Worm (Caenorhabditis elegans) whole organism, midembryonic: ENCODE measurements around the gene ccpp-6.

Experiments used
- T22C8.4 ChIP-seq: fragments of 200-800 bp; sonication (Bioruptor generic); IDR thresholded peaks from 2 replicates; pipeline ENCODE4 v1.3.6; 2022; ENCODE audit warnings: missing genetic modification characterization, missing compliant biosample characterization
- cog-1 ChIP-seq: sonication (generic microtip); optimal IDR thresholded peaks from 2 replicates; lab custom pipeline; 2016; ENCODE audit warnings: missing genetic modification characterization, missing compliant biosample characterization
- flt-1 ChIP-seq: fragments of 200-800 bp; sonication (Bioruptor generic); IDR thresholded peaks from 2 replicates; pipeline ENCODE4 v1.3.6; 2022; ENCODE audit warnings: missing genetic modification characterization, missing compliant biosample characterization
- klf-2 ChIP-seq: fragments of 200-800 bp; sonication (Bioruptor generic); conservative IDR thresholded peaks from 2 replicates; pipeline ENCODE4 v1.3.6; 2022; ENCODE audit warnings: missing genetic modification reagents, missing genetic modification characterization, missing compliant biosample characterization
- med-1 ChIP-seq: sonication (generic microtip); optimal IDR thresholded peaks from 2 replicates; lab custom pipeline; 2017; ENCODE audit warnings: missing genetic modification characterization, mild to moderate bottlenecking, missing compliant biosample characterization, antibody characterized with exemption, missing genetic modification reagents; ENCODE audit not compliant: insufficient read depth
- ref-1 ChIP-seq: fragments of 200-800 bp; sonication (Bioruptor generic); conservative IDR thresholded peaks from 2 replicates; pipeline ENCODE4 v1.3.6; 2022; ENCODE audit warnings: missing genetic modification reagents, missing genetic modification characterization, missing compliant biosample characterization
- tab-1 ChIP-seq: fragments of 200-800 bp; sonication (Bioruptor generic); IDR thresholded peaks from 2 replicates; pipeline ENCODE4 v1.3.6; 2022; ENCODE audit warnings: missing genetic modification characterization, missing compliant biosample characterization
- ztf-23 ChIP-seq: fragments of 200-800 bp; sonication (Bioruptor generic); IDR thresholded peaks from 2 replicates; pipeline ENCODE4 v1.3.6; 2022; ENCODE audit warnings: missing genetic modification reagents, missing genetic modification characterization, missing compliant biosample characterization
- ztf-29 ChIP-seq: fragments of 200-800 bp; sonication (Bioruptor generic); IDR thresholded peaks from 2 replicates; pipeline ENCODE4 v1.3.6; 2022; ENCODE audit warnings: missing genetic modification reagents, missing genetic modification characterization, missing compliant biosample characterization

DNA sequence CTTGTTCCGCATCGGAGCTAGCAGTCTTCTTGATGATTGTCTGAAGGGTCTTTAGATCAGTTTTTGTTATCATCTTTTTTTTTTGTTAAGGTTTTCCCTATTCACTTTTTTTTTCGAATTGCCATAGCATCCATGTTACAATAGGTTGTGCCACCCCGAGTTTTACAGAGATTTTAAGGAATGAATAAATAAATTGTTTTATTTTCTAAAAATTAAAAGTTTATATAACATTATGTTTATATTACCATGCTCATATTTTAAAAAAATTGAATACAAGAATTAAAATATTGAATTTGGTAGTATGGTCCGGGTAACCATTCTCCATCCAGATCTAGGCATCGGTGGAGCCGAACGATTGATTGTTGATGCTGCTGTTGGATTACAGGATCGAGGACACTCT lies 12.2 kb downstream of the ccpp-6 start, which contains the start of gene algn-2:
- no peak for TF ChIP-seq T22C8.4 (GFP tag; lab: Robert Waterston, UW)
- no peak for TF ChIP-seq ztf-29 (GFP tag; lab: Robert Waterston, UW)
- no peak for TF ChIP-seq flt-1
- no peak for TF ChIP-seq klf-2 (GFP tag; lab: Robert Waterston, UW)
- no peak for TF ChIP-seq ztf-23 (GFP tag; lab: Robert Waterston, UW)
- no peak for TF ChIP-seq ref-1 (GFP tag; lab: Robert Waterston, UW)
- no peak for TF ChIP-seq med-1 (GFP tag; lab: Kevin White, UChicago)
- TF ChIP-seq cog-1 (tag; lab: Kevin White, UChicago): no peak
- no peak for TF ChIP-seq tab-1 (GFP tag; lab: Robert Waterston, UW)
